Worm (Caenorhabditis elegans) whole organism, young adult: Measurements from ENCODE around the gene F59C12.3.

Source experiments
- B0019.2 ChIP-seq: fragments of 200-800 bp; sonication (Bioruptor generic); conservative IDR thresholded peaks from 2 replicates; pipeline ENCODE4 v1.3.6; 2022; ENCODE audit warnings: missing genetic modification reagents, missing genetic modification characterization, missing compliant biosample characterization
- B0035.1 ChIP-seq: sonication (generic microtip); optimal IDR thresholded peaks from 2 replicates; lab custom pipeline; 2016; ENCODE audit warnings: missing genetic modification characterization, mild to moderate bottlenecking, missing compliant biosample characterization, missing genotype, missing genetic modification reagents
- B0261.1 ChIP-seq: sonication (generic microtip); optimal IDR thresholded peaks from 2 replicates; lab custom pipeline; 2016; ENCODE audit warnings: mild to moderate bottlenecking, missing genetic modification characterization, moderate library complexity, missing compliant biosample characterization
- C06A6.2 ChIP-seq: fragments of 200-800 bp; sonication (Bioruptor generic); conservative IDR thresholded peaks from 2 replicates; pipeline ENCODE4 v1.3.6; 2022; ENCODE audit warnings: missing genetic modification characterization, missing compliant biosample characterization
- F22D6.2 ChIP-seq: sonication (generic microtip); optimal IDR thresholded peaks from 2 replicates; lab custom pipeline; 2016; ENCODE audit warnings: mild to moderate bottlenecking, missing genetic modification characterization, missing compliant biosample characterization
- F33H1.4 ChIP-seq: fragments of 200-800 bp; sonication (Bioruptor generic); IDR thresholded peaks from 2 replicates; pipeline ENCODE4 v1.3.6; 2022; ENCODE audit warnings: missing genetic modification reagents, missing genetic modification characterization, missing compliant biosample characterization
- F39B2.1 ChIP-seq: fragments of 200-800 bp; sonication (Bioruptor generic); IDR thresholded peaks from 2 replicates; pipeline ENCODE4 v1.3.6; 2022; ENCODE audit warnings: missing genetic modification reagents, missing genetic modification characterization, missing compliant biosample characterization
- F49E8.2 ChIP-seq: sonication (generic microtip); optimal IDR thresholded peaks from 3 replicates; lab custom pipeline; 2017; ENCODE audit warnings: missing genetic modification characterization, mild to moderate bottlenecking, missing compliant biosample characterization, antibody characterized with exemption, moderate library complexity; ENCODE audit not compliant: insufficient read depth
- K11D2.4 ChIP-seq: fragments of 200-800 bp; sonication (Bioruptor generic); IDR thresholded peaks from 2 replicates; pipeline ENCODE4 v1.3.6; 2022; ENCODE audit warnings: missing genetic modification reagents, missing genetic modification characterization, missing compliant biosample characterization
- Y53F4B.3 ChIP-seq: fragments of 200-800 bp; sonication (Bioruptor generic); IDR thresholded peaks from 2 replicates; pipeline ENCODE4 v1.3.6; 2022; ENCODE audit warnings: missing genetic modification reagents, missing genetic modification characterization, missing compliant biosample characterization
- Y67H2A.10 ChIP-seq: fragments of 200-800 bp; sonication (Bioruptor generic); conservative IDR thresholded peaks from 2 replicates; pipeline ENCODE4 v1.3.6; 2022; ENCODE audit warnings: missing genetic modification reagents, missing genetic modification characterization, missing compliant biosample characterization
- ZK185.1 ChIP-seq: sonication (generic microtip); optimal IDR thresholded peaks from 2 replicates; lab custom pipeline; 2016; ENCODE audit warnings: mild to moderate bottlenecking, missing genetic modification characterization, missing compliant biosample characterization; ENCODE audit not compliant: poor library complexity, severe bottlenecking
- ama-1 ChIP-seq, 3 experiments: fragments of 150-350 bp in 1 of 3; sonication (generic microtip) in 2 of 3; optimal IDR thresholded peaks; 2 replicates each; lab custom pipeline; 2014 to 2018; ENCODE audit warnings: missing biosample characterization in 2 of 3, missing genetic modification characterization in 2 of 3, missing genetic modification reagents in 2 of 3
- aptf-3 ChIP-seq: fragments of 200-800 bp; sonication (Bioruptor generic); IDR thresholded peaks from 2 replicates; pipeline ENCODE4 v1.3.6; 2022; ENCODE audit warnings: missing genetic modification characterization, missing compliant biosample characterization
- athp-1 ChIP-seq: sonication (generic microtip); optimal IDR thresholded peaks from 2 replicates; lab custom pipeline; 2017; ENCODE audit warnings: mild to moderate bottlenecking, missing genetic modification characterization, missing compliant biosample characterization
- cebp-1 ChIP-seq, 2 experiments: fragments of 200-800 bp in 1 of 2; sonication (Bioruptor generic) in 1 of 2; sonication (generic microtip) in 1 of 2; IDR thresholded peaks in 1 of 2; optimal IDR thresholded peaks in 1 of 2; 2 replicates each; pipeline versions ENCODE4 v1.3.6 to Lab custom; 2017 to 2022; ENCODE audit warnings: missing compliant biosample characterization in 2 of 2, missing genetic modification characterization in 2 of 2, mild to moderate bottlenecking in 1 of 2, missing genetic modification reagents in 1 of 2, moderate library complexity in 1 of 2
- ceh-40 ChIP-seq: fragments of 200-800 bp; sonication (Bioruptor generic); IDR thresholded peaks from 2 replicates; pipeline ENCODE4 v1.3.6; 2022; ENCODE audit warnings: missing genetic modification characterization, missing compliant biosample characterization
- ceh-58 ChIP-seq: fragments of 200-800 bp; sonication (Bioruptor generic); IDR thresholded peaks from 2 replicates; pipeline ENCODE4 v1.3.6; 2022; ENCODE audit warnings: missing genetic modification characterization, missing compliant biosample characterization
- die-1 ChIP-seq: sonication (generic microtip); optimal IDR thresholded peaks from 2 replicates; lab custom pipeline; 2016; ENCODE audit warnings: missing genotype, mild to moderate bottlenecking, missing genetic modification characterization, missing compliant biosample characterization
- dox-1 ChIP-seq: fragments of 200-800 bp; sonication (Bioruptor generic); IDR thresholded peaks from 2 replicates; pipeline ENCODE4 v1.3.6; 2022; ENCODE audit warnings: missing genetic modification reagents, missing genetic modification characterization, missing compliant biosample characterization
- hlh-26 ChIP-seq: fragments of 200-800 bp; sonication (Bioruptor generic); conservative IDR thresholded peaks from 2 replicates; pipeline ENCODE4 v1.3.6; 2022; ENCODE audit warnings: missing genetic modification reagents, missing genetic modification characterization, missing compliant biosample characterization
- hmg-1.2 ChIP-seq: fragments of 200-800 bp; sonication (Bioruptor generic); IDR thresholded peaks from 2 replicates; pipeline ENCODE4 v1.3.6; 2022; ENCODE audit warnings: missing genetic modification reagents, missing genetic modification characterization, missing compliant biosample characterization
- lsy-27 ChIP-seq: sonication (generic microtip); optimal IDR thresholded peaks from 2 replicates; lab custom pipeline; 2017; ENCODE audit warnings: missing genetic modification characterization, mild to moderate bottlenecking, missing compliant biosample characterization, antibody characterized with exemption, missing genotype, borderline replicate concordance; ENCODE audit not compliant: insufficient read depth
- madf-8 ChIP-seq: fragments of 200-800 bp; sonication (Bioruptor generic); conservative IDR thresholded peaks from 2 replicates; pipeline ENCODE4 v1.3.6; 2022; ENCODE audit warnings: missing genetic modification reagents, missing genetic modification characterization, missing compliant biosample characterization
- nfya-1 ChIP-seq: sonication (generic microtip); optimal IDR thresholded peaks from 2 replicates; lab custom pipeline; 2017; ENCODE audit warnings: antibody characterized with exemption, missing compliant biosample characterization, missing genetic modification characterization, borderline replicate concordance; ENCODE audit not compliant: insufficient read depth
- nfyb-1 ChIP-seq: fragments of 200-800 bp; sonication (Bioruptor generic); IDR thresholded peaks from 2 replicates; pipeline ENCODE4 v1.3.6; 2022; ENCODE audit warnings: missing genetic modification reagents, missing genetic modification characterization, missing compliant biosample characterization
- nhr-120 ChIP-seq: fragments of 200-800 bp; sonication (Bioruptor generic); IDR thresholded peaks from 2 replicates; pipeline ENCODE4 v1.3.6; 2022; ENCODE audit warnings: missing genetic modification characterization, missing compliant biosample characterization
- nhr-27 ChIP-seq: fragments of 200-800 bp; sonication (Bioruptor generic); optimal IDR thresholded peaks from 2 replicates; lab custom pipeline; 2018; ENCODE audit warnings: mild to moderate bottlenecking, missing genetic modification characterization, moderate library complexity, missing compliant biosample characterization
- sdz-38 ChIP-seq: sonication (generic microtip); optimal IDR thresholded peaks from 2 replicates; lab custom pipeline; 2016; ENCODE audit warnings: missing genotype, missing genetic modification characterization, missing compliant biosample characterization
- snpc-3.4 ChIP-seq: sonication (generic microtip); optimal IDR thresholded peaks from 2 replicates; lab custom pipeline; 2017; ENCODE audit warnings: missing genetic modification characterization, mild to moderate bottlenecking, missing compliant biosample characterization, antibody characterized with exemption, moderate library complexity, missing genotype, missing genetic modification reagents
- somi-1 ChIP-seq: fragments of 200-800 bp; sonication (Bioruptor generic); optimal IDR thresholded peaks from 2 replicates; lab custom pipeline; 2018; ENCODE audit warnings: mild to moderate bottlenecking, missing genetic modification characterization, missing compliant biosample characterization
- unc-130 ChIP-seq: sonication (generic microtip); optimal IDR thresholded peaks from 2 replicates; lab custom pipeline; 2016; ENCODE audit warnings: missing genetic modification reagents, missing genetic modification characterization, missing compliant biosample characterization
- xnd-1 ChIP-seq: sonication (generic microtip); optimal IDR thresholded peaks from 2 replicates; lab custom pipeline; 2016; ENCODE audit warnings: missing genotype, missing genetic modification reagents, missing genetic modification characterization, missing compliant biosample characterization
- zfh-2 ChIP-seq: fragments of 200-800 bp; sonication (Bioruptor generic); conservative IDR thresholded peaks from 2 replicates; pipeline ENCODE4 v1.3.6; 2022; ENCODE audit warnings: missing genetic modification reagents, missing genetic modification characterization, missing compliant biosample characterization
- ztf-6 ChIP-seq: fragments of 200-800 bp; sonication (Bioruptor generic); IDR thresholded peaks from 2 replicates; pipeline ENCODE4 v1.3.6; 2022; ENCODE audit warnings: missing genetic modification reagents, missing genetic modification characterization, missing compliant biosample characterization

F59C12.3 gene

ce11 chrX:16612293-16612946 lies 3.1 kb upstream of the F59C12.3 start (continued):
- peak; percentile 83 for TF ChIP-seq F22D6.2 (tag; lab: Kevin White, UChicago)
- TF ChIP-seq B0035.1 (tag; lab: Kevin White, UChicago), result peak; percentile 87
- TF ChIP-seq xnd-1 (tag; lab: Kevin White, UChicago), result no peak

DNA sequence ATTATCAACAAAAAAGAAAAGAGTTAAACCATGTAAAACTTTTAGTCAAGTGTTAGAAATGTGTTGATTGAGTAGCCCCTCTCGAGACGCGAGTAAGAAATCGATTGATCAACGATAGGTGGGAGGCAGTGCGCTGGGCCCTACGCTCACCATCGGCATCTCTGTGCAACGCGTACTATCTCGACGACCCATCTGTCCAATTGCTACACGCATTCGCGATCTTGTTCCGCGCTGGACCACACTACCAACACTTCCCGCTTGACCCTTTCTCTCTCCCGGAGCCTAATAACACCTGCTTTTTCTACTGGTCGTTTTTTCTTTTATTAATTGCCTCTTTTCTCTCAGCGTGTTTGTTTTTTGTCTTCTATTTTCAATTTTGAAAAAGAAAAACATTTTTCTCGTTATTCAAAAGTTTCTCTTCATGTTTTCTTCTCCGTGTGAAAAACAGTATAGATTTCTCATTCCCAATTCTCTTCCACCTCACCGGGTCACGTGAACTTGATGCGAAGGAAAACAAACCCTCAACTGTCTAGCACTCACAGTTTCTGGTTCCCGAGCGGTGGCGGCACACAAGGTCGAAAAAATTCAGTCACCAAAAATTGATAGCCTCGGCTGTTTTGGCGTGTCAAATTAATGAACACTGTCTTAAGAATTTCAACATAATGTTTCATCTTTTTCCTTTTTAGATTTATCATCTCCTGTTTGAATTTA lies 2.2 kb upstream of the F59C12.3 start:
- TF ChIP-seq hlh-26 (GFP tag; lab: Robert Waterston, UW) (no peak), dox-1 (GFP tag; lab: Robert Waterston, UW) (no peak), B0261.1 (tag; lab: Kevin White, UChicago) (no peak), nfya-1 (no peak), snpc-3.4 (tag; lab: Kevin White, UChicago) (no peak), ztf-6 (GFP tag; lab: Robert Waterston, UW) (no peak), zfh-2 (GFP tag; lab: Robert Waterston, UW) (peak; percentile 59), hmg-1.2 (GFP tag; lab: Robert Waterston, UW) (peak; percentile 42; the same call in 1 of the 2 replicates), unc-130 (GFP tag; lab: Kevin White, UChicago) (no peak), C06A6.2 (GFP tag; lab: Robert Waterston, UW) (no peak), nhr-27 (tag; lab: Kevin White, UChicago) (no peak), sdz-38 (no peak), nfyb-1 (GFP tag; lab: Robert Waterston, UW) (no peak), Y67H2A.10 (GFP tag; lab: Robert Waterston, UW) (no peak), ZK185.1 (tag; lab: Kevin White, UChicago) (no peak), ceh-58 (GFP tag; lab: Robert Waterston, UW) (no peak), cebp-1 (GFP tag; IDR thresholded peaks at IDR 0.05; lab: Robert Waterston, UW) (no peak), cebp-1 (tag; optimal IDR thresholded peaks at IDR 0.05; lab: Kevin White, UChicago) (peak; percentile 3), die-1 (tag; lab: Kevin White, UChicago) (no peak), athp-1 (tag; lab: Kevin White, UChicago) (no peak), somi-1 (GFP tag; lab: Kevin White, UChicago) (no peak), F39B2.1 (GFP tag; lab: Robert Waterston, UW) (no peak), lsy-27 (no peak), aptf-3 (GFP tag; lab: Robert Waterston, UW) (no peak), Y53F4B.3 (GFP tag; lab: Robert Waterston, UW) (no peak), B0019.2 (GFP tag; lab: Robert Waterston, UW) (no peak), K11D2.4 (GFP tag; lab: Robert Waterston, UW) (0 out of 2 replicates have a peak, but pooled peaks have one; percentile 29), ama-1 (optimal IDR thresholded peaks at IDR 0.05; lab: Kevin White, UChicago) (no peak), ama-1 (GFP tag; optimal IDR thresholded peaks at IDR 0.05; lab: Kevin White, UChicago) (no peak), madf-8 (GFP tag; lab: Robert Waterston, UW) (no peak), F49E8.2 (tag; lab: Kevin White, UChicago) (no peak), ceh-40 (GFP tag; lab: Robert Waterston, UW) (no peak), nhr-120 (GFP tag; lab: Robert Waterston, UW) (no peak), F33H1.4 (no peak)
